Worm (Caenorhabditis elegans) whole organism, L3 larva: ENCODE measurements around the gene htp-1.

Source experiments
- ceh-28 ChIP-seq: fragments of 150-350 bp; optimal IDR thresholded peaks from 2 replicates; lab custom pipeline; 2014; ENCODE audit warnings: missing biosample characterization, missing genetic modification reagents, missing genetic modification characterization
- nhr-12 ChIP-seq: fragments of 150-350 bp; optimal IDR thresholded peaks from 2 replicates; lab custom pipeline; 2014; ENCODE audit warnings: missing biosample characterization, missing genetic modification characterization
- nhr-28 ChIP-seq: fragments of 150-350 bp; optimal IDR thresholded peaks from 2 replicates; lab custom pipeline; 2014; ENCODE audit warnings: missing biosample characterization, missing genetic modification characterization
- pha-4 ChIP-seq: fragments of 150-350 bp; optimal IDR thresholded peaks from 2 replicates; lab custom pipeline; 2014; ENCODE audit warnings: missing biosample characterization, missing genetic modification reagents, missing genetic modification characterization

- TF ChIP-seq pha-4 (tag; lab: Kevin White, UChicago) (no peak), ceh-28 (no peak), nhr-12 (tag; lab: Kevin White, UChicago) (no peak), nhr-28 (tag; lab: Kevin White, UChicago) (no peak)
Measured at ce11 chrIV:5360533-5360932, 30.8 kb downstream of the htp-1 start, which contains the start of gene F41H10.5.
